Fruit fly (Drosophila melanogaster): ENCODE results near the gene CG7988.

The CG7988 gene

DNA sequence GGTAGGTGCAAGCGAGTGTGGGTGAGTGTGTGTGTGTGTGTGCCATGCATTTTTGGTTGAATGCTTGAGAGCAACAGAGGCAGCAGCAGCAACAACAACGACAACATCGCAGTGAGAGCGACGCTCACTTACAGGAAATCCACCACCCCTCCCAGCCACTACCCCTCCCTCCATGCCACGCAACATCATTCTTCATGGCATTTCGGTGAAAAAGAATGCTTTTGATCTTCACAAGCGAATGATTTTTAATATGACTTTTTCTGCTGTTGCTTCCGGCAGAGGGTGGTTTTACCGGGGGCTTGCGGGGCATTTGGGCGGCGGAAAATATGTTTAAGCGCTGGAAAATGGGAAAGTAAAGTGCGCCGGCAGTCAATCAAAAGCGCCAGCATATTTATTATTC lies 41.3 kb downstream of the CG7988 start:
- TF ChIP-seq CG12768 (GFP tag; optimal IDR thresholded peaks at IDR 0.05) (no peak), tj (GFP tag; optimal IDR thresholded peaks at IDR 0.05) (no peak), toe (GFP tag; optimal IDR thresholded peaks at IDR 0.05) (no peak), CG33017 (tag; optimal IDR thresholded peaks at IDR 0.05) (no peak), CG11617 (GFP tag; optimal IDR thresholded peaks at IDR 0.05) (no peak), ovo (GFP tag; optimal IDR thresholded peaks at IDR 0.05) (no peak), CG14711 (tag; optimal IDR thresholded peaks at IDR 0.05) (no peak), kay (GFP tag; ENCODE audit: borderline replicate concordance) (no peak), Mnt (GFP tag; optimal IDR thresholded peaks at IDR 0.05) (no peak), cic (GFP tag; optimal IDR thresholded peaks at IDR 0.05) (no peak), pad (GFP tag; optimal IDR thresholded peaks at IDR 0.05) (no peak), CG7101 (tag; optimal IDR thresholded peaks at IDR 0.05) (no peak)

dm6 chr3R:18265275-18265674 lies 44.9 kb downstream of the CG7988 start:
- TF ChIP-seq CG11617 (GFP tag; optimal IDR thresholded peaks at IDR 0.05) (no peak), CG7045 (GFP tag; optimal IDR thresholded peaks at IDR 0.05) (no peak)

dm6 chr3R:18266665-18267064 lies 46.3 kb downstream of the CG7988 start:
- TF ChIP-seq cnc (optimal IDR thresholded peaks at IDR 0.05), result no peak
- no peak for TF ChIP-seq CG33017 (tag; optimal IDR thresholded peaks at IDR 0.05)
- no peak for TF ChIP-seq CG14711 (tag; optimal IDR thresholded peaks at IDR 0.05)
- TF ChIP-seq pad (GFP tag; optimal IDR thresholded peaks at IDR 0.05), result no peak
- no peak for TF ChIP-seq Hr96 (GFP tag; optimal IDR thresholded peaks at IDR 0.05)
- TF ChIP-seq bab1 (GFP tag; optimal IDR thresholded peaks at IDR 0.05), result no peak

dm6 chr3R:18267489-18267888 lies 47.2 kb downstream of the CG7988 start, which contains the start of gene CG18599:
CG18599 (plus strand) TSS chr3R:18267789.
- TF ChIP-seq CG7101 (tag; optimal IDR thresholded peaks at IDR 0.05) (no peak), CG11617 (GFP tag; optimal IDR thresholded peaks at IDR 0.05) (no peak), CG12768 (GFP tag; optimal IDR thresholded peaks at IDR 0.05) (no peak), cnc (optimal IDR thresholded peaks at IDR 0.05) (no peak), pad (GFP tag; optimal IDR thresholded peaks at IDR 0.05) (no peak), bab1 (GFP tag; optimal IDR thresholded peaks at IDR 0.05) (no peak), Mnt (GFP tag; optimal IDR thresholded peaks at IDR 0.05) (no peak), Clk (GFP tag; optimal IDR thresholded peaks at IDR 0.05) (no peak), cic (GFP tag; optimal IDR thresholded peaks at IDR 0.05) (no peak), CG14711 (tag; optimal IDR thresholded peaks at IDR 0.05) (no peak), CG7045 (GFP tag; optimal IDR thresholded peaks at IDR 0.05) (no peak), CG1620 (GFP tag; optimal IDR thresholded peaks at IDR 0.05) (no peak), Hr96 (GFP tag; optimal IDR thresholded peaks at IDR 0.05) (no peak), ovo (GFP tag; optimal IDR thresholded peaks at IDR 0.05) (no peak), CG5204 (GFP tag; optimal IDR thresholded peaks at IDR 0.05) (no peak), toe (GFP tag; optimal IDR thresholded peaks at IDR 0.05) (no peak), tj (GFP tag; optimal IDR thresholded peaks at IDR 0.05) (no peak)

dm6 chr3R:18269744-18270348 lies 49.5 kb downstream of the CG7988 start:
- no peak for TF ChIP-seq tj (GFP tag; optimal IDR thresholded peaks at IDR 0.05)
- TF ChIP-seq pad (GFP tag; optimal IDR thresholded peaks at IDR 0.05), result no peak
- no peak for TF ChIP-seq CG14711 (tag; optimal IDR thresholded peaks at IDR 0.05)
- no peak for TF ChIP-seq Mnt (GFP tag; optimal IDR thresholded peaks at IDR 0.05)
- no peak for TF ChIP-seq toe (GFP tag; optimal IDR thresholded peaks at IDR 0.05)
- no peak for TF ChIP-seq kay (GFP tag; ENCODE audit: borderline replicate concordance)
